Fruit fly (Drosophila melanogaster): ENCODE results near the gene GABA-B-R3.

dm6 chr2L:718280-718871, 31.4 kb upstream of the GABA-B-R3 start:
- TF ChIP-seq pan (optimal IDR thresholded peaks at IDR 0.05) (no peak), Dll (optimal IDR thresholded peaks at IDR 0.05) (no peak), CG8478 (optimal IDR thresholded peaks at IDR 0.05) (no peak), usp (GFP tag; optimal IDR thresholded peaks at IDR 0.05) (no peak), psq (optimal IDR thresholded peaks at IDR 0.05) (no peak), EcR (GFP tag; optimal IDR thresholded peaks at IDR 0.05) (no peak)
